Fruit fly (Drosophila melanogaster) whole organism, embryonic: ENCODE data around the gene CG46026.
A peak's percentile ranks its signal among the peaks of the same experiment; 100 is the strongest.

Experiments used
- ATbp ChIP-seq: fragments of 200-800 bp; sonication (Bioruptor generic); optimal IDR thresholded peaks from 2 replicates; lab custom pipeline; 2017; ENCODE audit warnings: missing biosample characterization, mild to moderate bottlenecking, missing genetic modification characterization, missing genetic modification reagents
- CG10209 ChIP-seq: fragments of 200-800 bp; sonication (Bioruptor generic); optimal IDR thresholded peaks from 3 replicates; lab custom pipeline; 2017; ENCODE audit warnings: missing biosample characterization, mild to moderate bottlenecking, missing genetic modification characterization, missing genetic modification reagents
- CG10267 ChIP-seq: fragments of 200-800 bp; sonication (Bioruptor generic); optimal IDR thresholded peaks from 2 replicates; lab custom pipeline; 2018; ENCODE audit warnings: missing biosample characterization, mild to moderate bottlenecking, missing genetic modification characterization, moderate library complexity
- CG11504 ChIP-seq: fragments of 200-800 bp; sonication (Bioruptor generic); optimal IDR thresholded peaks from 3 replicates; lab custom pipeline; 2019; ENCODE audit warnings: missing biosample characterization, mild to moderate bottlenecking, missing genetic modification characterization, moderate library complexity
- CG12299 ChIP-seq: fragments of 200-800 bp; sonication (Bioruptor generic); optimal IDR thresholded peaks from 2 replicates; lab custom pipeline; 2018; ENCODE audit warnings: missing biosample characterization, mild to moderate bottlenecking, missing genetic modification characterization
- CG12769 ChIP-seq: fragments of 200-800 bp; sonication (Bioruptor generic); optimal IDR thresholded peaks from 2 replicates; lab custom pipeline; 2019; ENCODE audit warnings: missing biosample characterization, mild to moderate bottlenecking, missing genetic modification characterization, moderate library complexity
- CG13296 ChIP-seq: fragments of 200-800 bp; sonication (Bioruptor generic); optimal IDR thresholded peaks from 3 replicates; lab custom pipeline; 2018; ENCODE audit warnings: missing biosample characterization, mild to moderate bottlenecking, missing genetic modification characterization
- CG14441 ChIP-seq: fragments of 200-800 bp; sonication (Bioruptor generic); IDR thresholded peaks from 2 replicates; pipeline ENCODE4 v1.3.6; 2022; ENCODE audit warnings: missing biosample characterization, missing genetic modification characterization
- CG14667 ChIP-seq: fragments of 200-800 bp; sonication (Bioruptor generic); IDR thresholded peaks from 2 replicates; pipeline ENCODE4 v1.3.6; 2022; ENCODE audit warnings: missing biosample characterization, missing genetic modification characterization
- CG15011 ChIP-seq: fragments of 200-800 bp; sonication (Bioruptor generic); optimal IDR thresholded peaks from 3 replicates; lab custom pipeline; 2018; ENCODE audit warnings: missing biosample characterization, mild to moderate bottlenecking, missing genetic modification characterization
- CG15269 ChIP-seq: fragments of 200-800 bp; sonication (Bioruptor generic); optimal IDR thresholded peaks from 2 replicates; lab custom pipeline; 2018; ENCODE audit warnings: missing biosample characterization, mild to moderate bottlenecking, missing genetic modification characterization, moderate library complexity
- CG17359 ChIP-seq: fragments of 200-800 bp; sonication (Bioruptor generic); optimal IDR thresholded peaks from 3 replicates; lab custom pipeline; 2018; ENCODE audit warnings: missing biosample characterization, mild to moderate bottlenecking, missing genetic modification characterization, moderate library complexity
- CG17829 ChIP-seq: fragments of 200-800 bp; optimal IDR thresholded peaks from 2 replicates; lab custom pipeline; 2019; ENCODE audit warnings: missing biosample characterization, mild to moderate bottlenecking, missing genetic modification characterization, moderate library complexity
- CG18262 ChIP-seq: fragments of 200-800 bp; optimal IDR thresholded peaks from 3 replicates; lab custom pipeline; 2019; ENCODE audit warnings: missing biosample characterization, mild to moderate bottlenecking, missing genetic modification characterization, moderate library complexity
- CG2116 ChIP-seq: fragments of 200-800 bp; sonication (Bioruptor generic); optimal IDR thresholded peaks from 3 replicates; lab custom pipeline; 2018; ENCODE audit warnings: missing biosample characterization, mild to moderate bottlenecking, missing genetic modification characterization
- CG2712 ChIP-seq: fragments of 200-800 bp; optimal IDR thresholded peaks from 3 replicates; lab custom pipeline; 2019; ENCODE audit warnings: missing biosample characterization, mild to moderate bottlenecking, missing genetic modification characterization, moderate library complexity
- CG31388 ChIP-seq: fragments of 200-800 bp; sonication (Bioruptor generic); optimal IDR thresholded peaks from 2 replicates; lab custom pipeline; 2016; ENCODE audit warnings: missing biosample characterization, missing genetic modification characterization
- CG31441 ChIP-seq: fragments of 200-800 bp; sonication (Bioruptor generic); IDR thresholded peaks from 2 replicates; pipeline ENCODE4 v1.3.6; 2022; ENCODE audit warnings: missing biosample characterization, missing genetic modification characterization
- CG3407 ChIP-seq: fragments of 200-800 bp; sonication (Bioruptor generic); optimal IDR thresholded peaks from 2 replicates; lab custom pipeline; 2018; ENCODE audit warnings: missing biosample characterization, mild to moderate bottlenecking, missing genetic modification characterization
- CG6689 ChIP-seq: fragments of 200-800 bp; sonication (Bioruptor generic); IDR thresholded peaks from 2 replicates; pipeline ENCODE4 v1.3.6; 2022; ENCODE audit warnings: missing biosample characterization, missing genetic modification characterization
- CG7745 ChIP-seq: fragments of 200-800 bp; sonication (Bioruptor generic); optimal IDR thresholded peaks from 2 replicates; lab custom pipeline; 2018; ENCODE audit warnings: missing biosample characterization, mild to moderate bottlenecking, missing genetic modification characterization, moderate library complexity
- CG7839 ChIP-seq: fragments of 200-800 bp; sonication (Bioruptor generic); optimal IDR thresholded peaks from 3 replicates; lab custom pipeline; 2018; ENCODE audit warnings: missing biosample characterization, mild to moderate bottlenecking, missing genetic modification characterization, moderate library complexity
- CG9727 ChIP-seq: fragments of 200-800 bp; sonication (Bioruptor generic); optimal IDR thresholded peaks from 3 replicates; lab custom pipeline; 2017; ENCODE audit warnings: missing biosample characterization, mild to moderate bottlenecking, missing genetic modification characterization
- CG9817 ChIP-seq: fragments of 200-800 bp; sonication (Bioruptor generic); optimal IDR thresholded peaks from 2 replicates; lab custom pipeline; 2018; ENCODE audit warnings: missing biosample characterization, mild to moderate bottlenecking, missing genetic modification characterization, moderate library complexity
- CG9932 ChIP-seq: fragments of 200-800 bp; sonication (Bioruptor generic); IDR thresholded peaks from 2 replicates; pipeline ENCODE4 v1.3.6; 2022; ENCODE audit warnings: missing biosample characterization, missing genetic modification characterization
- D19A ChIP-seq: fragments of 200-800 bp; optimal IDR thresholded peaks from 3 replicates; lab custom pipeline; 2019; ENCODE audit warnings: missing biosample characterization, mild to moderate bottlenecking, missing genetic modification characterization, moderate library complexity
- Eip74EF ChIP-seq, 2 experiments: fragments of 200-800 bp in 1 of 2; fragments of >200 bp in 1 of 2; sonication (Bioruptor generic) in 1 of 2; optimal IDR thresholded peaks; 2 replicates each; lab custom pipeline; 2017 to 2019; ENCODE audit warnings: missing biosample characterization in 2 of 2, missing genetic modification characterization in 2 of 2, mild to moderate bottlenecking in 1 of 2, moderate library complexity in 1 of 2
- HmgZ ChIP-seq: fragments of 200-800 bp; sonication (Bioruptor generic); optimal IDR thresholded peaks from 2 replicates; lab custom pipeline; 2018; ENCODE audit warnings: missing biosample characterization, mild to moderate bottlenecking, missing genetic modification characterization
- Hsf ChIP-seq: fragments of 200-800 bp; sonication (Bioruptor generic); optimal IDR thresholded peaks from 3 replicates; lab custom pipeline; 2016; ENCODE audit warnings: missing biosample characterization, missing genetic modification characterization
- Meics ChIP-seq: fragments of 200-800 bp; sonication (Bioruptor generic); optimal IDR thresholded peaks from 2 replicates; lab custom pipeline; 2017; ENCODE audit warnings: missing biosample characterization, mild to moderate bottlenecking, missing genetic modification characterization
- NfI ChIP-seq: fragments of 200-800 bp; sonication (Bioruptor generic); optimal IDR thresholded peaks from 3 replicates; lab custom pipeline; 2018; ENCODE audit warnings: missing biosample characterization, mild to moderate bottlenecking, missing genetic modification characterization, moderate library complexity
- Opbp ChIP-seq: fragments of 200-800 bp; sonication (Bioruptor generic); IDR thresholded peaks from 3 replicates; pipeline ENCODE4 v1.3.6; 2022; ENCODE audit warnings: missing biosample characterization, missing genetic modification characterization; ENCODE audit not compliant: partially characterized antibody
- Optix ChIP-seq: fragments of 200-800 bp; sonication (Bioruptor generic); IDR thresholded peaks from 3 replicates; pipeline ENCODE4 v1.3.6; 2022; ENCODE audit warnings: missing biosample characterization, missing genetic modification characterization
- Sox102F ChIP-seq: fragments of 200-800 bp; sonication (Bioruptor generic); optimal IDR thresholded peaks from 2 replicates; lab custom pipeline; 2018; ENCODE audit warnings: missing biosample characterization, mild to moderate bottlenecking, missing genetic modification characterization, moderate library complexity
- TFAM ChIP-seq: fragments of 200-800 bp; sonication (Bioruptor generic); optimal IDR thresholded peaks from 2 replicates; lab custom pipeline; 2017; ENCODE audit warnings: missing biosample characterization, missing genetic modification characterization, inconsistent platforms
- bsh ChIP-seq, 2 experiments: fragments of 200-800 bp; sonication (Bioruptor generic); optimal IDR thresholded peaks; 2 replicates each; lab custom pipeline; 2017 to 2018; ENCODE audit warnings: mild to moderate bottlenecking in 2 of 2, missing biosample characterization in 2 of 2, missing genetic modification characterization in 2 of 2, moderate library complexity in 1 of 2
- cg ChIP-seq: fragments of 200-800 bp; sonication (Bioruptor generic); optimal IDR thresholded peaks from 3 replicates; lab custom pipeline; 2019; ENCODE audit warnings: missing biosample characterization, mild to moderate bottlenecking, missing genetic modification characterization, moderate library complexity
- danr ChIP-seq: fragments of 200-800 bp; sonication (Bioruptor generic); IDR thresholded peaks from 2 replicates; pipeline ENCODE4 v1.3.6; 2022; ENCODE audit warnings: missing biosample characterization, missing genetic modification characterization
- dmrt99B ChIP-seq: fragments of 200-800 bp; sonication (Bioruptor generic); optimal IDR thresholded peaks from 2 replicates; lab custom pipeline; 2018; ENCODE audit warnings: missing biosample characterization, mild to moderate bottlenecking, missing genetic modification characterization, moderate library complexity
- dysf ChIP-seq: fragments of 200-800 bp; sonication (Bioruptor generic); IDR thresholded peaks from 3 replicates; pipeline ENCODE4 v1.3.6; 2022; ENCODE audit warnings: missing biosample characterization, missing genetic modification characterization
- ems ChIP-seq: fragments of 200-800 bp; sonication (Bioruptor generic); optimal IDR thresholded peaks from 3 replicates; lab custom pipeline; 2016; ENCODE audit warnings: missing biosample characterization, missing genetic modification characterization
- grau ChIP-seq: fragments of 200-800 bp; optimal IDR thresholded peaks from 3 replicates; lab custom pipeline; 2019; ENCODE audit warnings: missing biosample characterization, mild to moderate bottlenecking, missing genetic modification characterization, moderate library complexity
- hkb ChIP-seq, 2 experiments: fragments of 200-800 bp in 1 of 2; fragments of >200 bp in 1 of 2; sonication (Bioruptor generic) in 1 of 2; IDR thresholded peaks in 1 of 2; optimal IDR thresholded peaks in 1 of 2; 2 replicates each; pipeline versions ENCODE4 v1.3.6 to Lab custom; 2017 to 2022; ENCODE audit warnings: missing biosample characterization in 1 of 2, missing genetic modification characterization in 1 of 2
- hth ChIP-seq: fragments of >200 bp; optimal IDR thresholded peaks from 2 replicates; lab custom pipeline; 2017; ENCODE audit warnings: inconsistent platforms
- mam ChIP-seq: fragments of 200-800 bp; sonication (Bioruptor generic); optimal IDR thresholded peaks from 3 replicates; lab custom pipeline; 2016; ENCODE audit warnings: missing biosample characterization, missing genetic modification characterization
- nmo ChIP-seq: fragments of 200-800 bp; sonication (Bioruptor generic); optimal IDR thresholded peaks from 2 replicates; lab custom pipeline; 2018; ENCODE audit warnings: missing biosample characterization, mild to moderate bottlenecking, missing genetic modification characterization, moderate library complexity
- psq ChIP-seq: fragments of 200-800 bp; sonication (Bioruptor generic); optimal IDR thresholded peaks from 2 replicates; lab custom pipeline; 2017; ENCODE audit warnings: missing biosample characterization, missing genetic modification characterization
- sob ChIP-seq: fragments of 200-800 bp; sonication (Bioruptor generic); IDR thresholded peaks from 2 replicates; pipeline ENCODE4 v1.3.6; 2022; ENCODE audit warnings: missing biosample characterization, missing genetic modification characterization

The CG46026 gene

DNA sequence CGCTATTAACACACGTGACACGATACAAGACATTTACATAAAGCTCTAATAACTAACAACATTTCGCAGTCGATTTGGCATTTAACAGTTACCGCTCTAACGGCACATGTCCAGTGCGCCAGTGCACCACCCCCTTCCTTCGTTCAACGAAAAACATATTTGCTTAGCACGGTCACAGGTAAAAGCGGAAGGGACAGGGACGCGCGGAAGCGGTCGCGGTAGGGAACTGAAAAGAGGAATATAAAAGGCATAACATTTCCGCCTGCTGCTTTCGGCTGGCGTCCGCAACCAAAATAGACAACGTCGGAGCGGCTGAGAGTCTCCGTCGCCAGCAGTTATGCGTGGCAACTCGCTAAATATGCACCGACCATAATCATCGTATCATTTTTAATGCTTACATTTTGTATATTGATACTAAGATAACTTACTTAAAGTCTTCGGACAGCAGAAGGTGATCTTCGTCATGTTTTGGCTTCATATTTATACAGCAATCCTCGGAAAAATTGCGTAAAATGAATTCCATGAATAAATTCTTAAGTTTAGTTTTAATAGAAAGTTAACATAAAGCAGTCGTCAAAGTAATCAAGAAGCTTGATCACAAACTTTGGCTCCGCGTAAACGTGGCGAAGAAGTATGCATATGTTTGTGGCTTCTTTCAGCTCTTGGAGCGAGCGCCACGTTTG lies 45.2 kb downstream of the CG46026 start (continued):
- TF ChIP-seq Optix (GFP tag; lab: Robert Waterston, UW) (no peak), bsh (GFP tag; optimal IDR thresholded peaks at IDR 0.05; lab: Kevin White, UChicago) (peak; percentile 36 to 48), CG3407 (GFP tag; lab: Kevin White, UChicago) (no peak), danr (GFP tag; lab: Robert Waterston, UW) (no peak), dysf (GFP tag; lab: Robert Waterston, UW) (peak; percentile 47; the same call in 1 of the 3 replicates), CG12299 (tag; lab: Kevin White, UChicago) (peak; percentile 13), HmgZ (tag; lab: Kevin White, UChicago) (no peak), sob (GFP tag; lab: Robert Waterston, UW) (0 out of 2 replicates have a peak, but pooled peaks have one; percentile 14), hkb (optimal IDR thresholded peaks at IDR 0.05; lab: Kevin White, UChicago) (no peak), hkb (GFP tag; IDR thresholded peaks at IDR 0.05; lab: Robert Waterston, UW) (0 out of 2 replicates have a peak, but pooled peaks have one; percentile 17), grau (tag; lab: Kevin White, UChicago) (peak; percentile 32), ems (GFP tag; lab: Kevin White, UChicago) (no peak), CG7839 (tag; lab: Kevin White, UChicago) (peak; percentile 38), CG9932 (GFP tag; lab: Robert Waterston, UW) (no peak), CG15269 (peak; percentile 10), Hsf (peak; percentile 8), CG9817 (tag; lab: Kevin White, UChicago) (peak; percentile 11), dmrt99B (tag; lab: Kevin White, UChicago) (peak; percentile 60), CG31441 (GFP tag; lab: Robert Waterston, UW) (peak; percentile 41; the same call in 1 of the 2 replicates), CG13296 (peak; percentile 41), D19A (peak; percentile 33), Sox102F (GFP tag; lab: Kevin White, UChicago) (peak; percentile 41), ATbp (peak; percentile 23), CG14441 (GFP tag; lab: Robert Waterston, UW) (no peak), CG7745 (tag; lab: Kevin White, UChicago) (no peak), CG2116 (GFP tag; lab: Kevin White, UChicago) (no peak), CG18262 (peak; percentile 48), NfI (peak; percentile 22), CG10209 (GFP tag; lab: Kevin White, UChicago) (no peak), TFAM (no peak), CG2712 (tag; lab: Kevin White, UChicago) (peak; percentile 51), CG17829 (tag; lab: Kevin White, UChicago) (peak; percentile 36), CG17359 (tag; lab: Kevin White, UChicago) (peak; percentile 59), CG31388 (no peak), CG14667 (GFP tag; lab: Robert Waterston, UW) (no peak), CG6689 (GFP tag; lab: Robert Waterston, UW) (peak; percentile 36; the same call in 1 of the 2 replicates), Eip74EF (GFP tag; optimal IDR thresholded peaks at IDR 0.05; lab: Kevin White, UChicago) (peak in 1 of 2 experiments; percentile 53), CG15011 (GFP tag; lab: Kevin White, UChicago) (no peak), psq (GFP tag; lab: Kevin White, UChicago) (no peak), hth (lab: Kevin White, UChicago) (no peak), Meics (peak; percentile 41), CG11504 (tag; lab: Kevin White, UChicago) (peak; percentile 54), CG12769 (tag; lab: Kevin White, UChicago) (peak; percentile 70), mam (GFP tag; lab: Kevin White, UChicago) (no peak), Opbp (no peak), CG9727 (peak; percentile 2), nmo (peak; percentile 39), CG10267 (peak; percentile 14), cg (GFP tag; lab: Kevin White, UChicago) (peak; percentile 50)
